Fruit fly (Drosophila melanogaster) whole organism, embryonic: ENCODE results near the gene CG14367.

Experiments used
- Atf3 ChIP-seq: fragments of 200-800 bp; sonication (Bioruptor generic); optimal IDR thresholded peaks from 3 replicates; lab custom pipeline; 2016; ENCODE audit warnings: missing biosample characterization, missing genetic modification characterization
- BEAF-32 ChIP-seq: fragments of 200-800 bp; sonication (Bioruptor generic); optimal IDR thresholded peaks from 3 replicates; lab custom pipeline; 2017; ENCODE audit warnings: missing biosample characterization, missing genetic modification characterization, mild to moderate bottlenecking, moderate library complexity, missing genetic modification reagents
- Bdp1 ChIP-seq: fragments of 200-800 bp; sonication (Bioruptor generic); optimal IDR thresholded peaks from 3 replicates; lab custom pipeline; 2016; ENCODE audit warnings: missing biosample characterization, missing genetic modification characterization
- CG1024 ChIP-seq: fragments of 200-800 bp; sonication (Bioruptor generic); IDR thresholded peaks from 2 replicates; pipeline ENCODE4 v1.3.6; 2022; ENCODE audit warnings: missing biosample characterization, missing genetic modification characterization
- CG10366 ChIP-seq: fragments of 200-800 bp; sonication (Bioruptor generic); IDR thresholded peaks from 2 replicates; pipeline ENCODE4 v1.3.6; 2022; ENCODE audit warnings: missing biosample characterization, missing genetic modification characterization
- CG12155 ChIP-seq: fragments of 200-800 bp; sonication (Bioruptor generic); optimal IDR thresholded peaks from 3 replicates; lab custom pipeline; 2016; ENCODE audit warnings: missing biosample characterization, missing genetic modification characterization
- CG12391 ChIP-seq: fragments of 200-800 bp; sonication (Bioruptor generic); optimal IDR thresholded peaks from 3 replicates; lab custom pipeline; 2018; ENCODE audit warnings: missing biosample characterization, mild to moderate bottlenecking, missing genetic modification characterization, moderate library complexity
- CG13624 ChIP-seq: fragments of 200-800 bp; sonication (Bioruptor generic); optimal IDR thresholded peaks from 2 replicates; lab custom pipeline; 2016; ENCODE audit warnings: missing biosample characterization, missing genetic modification characterization
- CG15514 ChIP-seq: fragments of 200-800 bp; sonication (Bioruptor generic); optimal IDR thresholded peaks from 3 replicates; lab custom pipeline; 2017; ENCODE audit warnings: missing biosample characterization, missing genetic modification characterization, mild to moderate bottlenecking, moderate library complexity, missing genetic modification reagents
- CG18764 ChIP-seq: fragments of 200-800 bp; sonication (Bioruptor generic); optimal IDR thresholded peaks from 3 replicates; lab custom pipeline; 2016; ENCODE audit warnings: missing biosample characterization, missing genetic modification characterization
- CG2120 ChIP-seq: fragments of 200-800 bp; sonication (Bioruptor generic); optimal IDR thresholded peaks from 3 replicates; lab custom pipeline; 2016; ENCODE audit warnings: missing biosample characterization, missing genetic modification characterization
- CG30020 ChIP-seq: fragments of 200-800 bp; optimal IDR thresholded peaks from 2 replicates; lab custom pipeline; 2019; ENCODE audit warnings: missing biosample characterization, mild to moderate bottlenecking, missing genetic modification characterization, moderate library complexity
- CG30403 ChIP-seq: fragments of 200-800 bp; sonication (Bioruptor generic); optimal IDR thresholded peaks from 3 replicates; lab custom pipeline; 2016; ENCODE audit warnings: missing biosample characterization, missing genetic modification characterization
- CG3065 ChIP-seq: fragments of 200-800 bp; sonication (Bioruptor generic); optimal IDR thresholded peaks from 2 replicates; lab custom pipeline; 2016; ENCODE audit warnings: missing biosample characterization, missing genetic modification characterization
- CG3995 ChIP-seq: fragments of 200-800 bp; sonication (Bioruptor generic); optimal IDR thresholded peaks from 3 replicates; lab custom pipeline; 2016; ENCODE audit warnings: missing biosample characterization, missing genetic modification characterization
- CG6813 ChIP-seq: fragments of 200-800 bp; sonication (Bioruptor generic); optimal IDR thresholded peaks from 2 replicates; lab custom pipeline; 2017; ENCODE audit warnings: missing biosample characterization, missing genetic modification characterization, mild to moderate bottlenecking, moderate library complexity, missing genetic modification reagents
- CG7786 ChIP-seq: fragments of 200-800 bp; sonication (Bioruptor generic); optimal IDR thresholded peaks from 2 replicates; lab custom pipeline; 2016; ENCODE audit warnings: missing biosample characterization, missing genetic modification characterization
- CG8388 ChIP-seq: fragments of 200-800 bp; sonication (Bioruptor generic); optimal IDR thresholded peaks from 2 replicates; lab custom pipeline; 2019; ENCODE audit warnings: missing biosample characterization, mild to moderate bottlenecking, missing genetic modification characterization, moderate library complexity
- CG9437 ChIP-seq: fragments of 200-800 bp; sonication (Bioruptor generic); optimal IDR thresholded peaks from 2 replicates; lab custom pipeline; 2018; ENCODE audit warnings: missing biosample characterization, mild to moderate bottlenecking, missing genetic modification characterization
- CG9817 ChIP-seq: fragments of 200-800 bp; sonication (Bioruptor generic); optimal IDR thresholded peaks from 2 replicates; lab custom pipeline; 2018; ENCODE audit warnings: missing biosample characterization, mild to moderate bottlenecking, missing genetic modification characterization, moderate library complexity
- CHES-1-like ChIP-seq: fragments of 200-800 bp; sonication (Bioruptor generic); optimal IDR thresholded peaks from 2 replicates; lab custom pipeline; 2016; ENCODE audit warnings: missing biosample characterization, missing genetic modification characterization
- CoRest ChIP-seq: fragments of 200-800 bp; sonication (Bioruptor generic); optimal IDR thresholded peaks from 3 replicates; lab custom pipeline; 2018; ENCODE audit warnings: missing biosample characterization, mild to moderate bottlenecking, missing genetic modification characterization, moderate library complexity
- D ChIP-seq, 2 experiments: fragments of 200-800 bp in 1 of 2; fragments of >200 bp in 1 of 2; sonication (Bioruptor generic) in 1 of 2; optimal IDR thresholded peaks; 2 replicates in 1 of 2; 3 replicates in 1 of 2; lab custom pipeline; 2017; ENCODE audit warnings: mild to moderate bottlenecking in 1 of 2, missing biosample characterization in 1 of 2, missing genetic modification characterization in 1 of 2, missing genetic modification reagents in 1 of 2
- D19A ChIP-seq: fragments of 200-800 bp; optimal IDR thresholded peaks from 3 replicates; lab custom pipeline; 2019; ENCODE audit warnings: missing biosample characterization, mild to moderate bottlenecking, missing genetic modification characterization, moderate library complexity
- Dad ChIP-seq: fragments of 200-800 bp; sonication (Bioruptor generic); optimal IDR thresholded peaks from 3 replicates; lab custom pipeline; 2016; ENCODE audit warnings: missing biosample characterization, missing genetic modification characterization
- Fer1 ChIP-seq: fragments of 200-800 bp; sonication (Bioruptor generic); optimal IDR thresholded peaks from 2 replicates; lab custom pipeline; 2017; ENCODE audit warnings: missing biosample characterization, mild to moderate bottlenecking, missing genetic modification characterization
- Fer2 ChIP-seq: fragments of 200-800 bp; sonication (Bioruptor generic); optimal IDR thresholded peaks from 2 replicates; lab custom pipeline; 2018; ENCODE audit warnings: missing biosample characterization, mild to moderate bottlenecking, missing genetic modification characterization, moderate library complexity
- HLH54F ChIP-seq: fragments of 200-800 bp; sonication (Bioruptor generic); optimal IDR thresholded peaks from 3 replicates; lab custom pipeline; 2016; ENCODE audit warnings: missing biosample characterization, missing genetic modification characterization
- HmgZ ChIP-seq: fragments of 200-800 bp; sonication (Bioruptor generic); optimal IDR thresholded peaks from 2 replicates; lab custom pipeline; 2018; ENCODE audit warnings: missing biosample characterization, mild to moderate bottlenecking, missing genetic modification characterization
- Jarid2 ChIP-seq: fragments of 200-800 bp; sonication (Bioruptor generic); optimal IDR thresholded peaks from 3 replicates; lab custom pipeline; 2017; ENCODE audit warnings: mild to moderate bottlenecking, missing biosample characterization, missing genetic modification reagents, missing genetic modification characterization
- MESR4 ChIP-seq: fragments of 200-800 bp; sonication (Bioruptor generic); optimal IDR thresholded peaks from 2 replicates; lab custom pipeline; 2018; ENCODE audit warnings: missing biosample characterization, mild to moderate bottlenecking, missing genetic modification characterization, moderate library complexity
- Sry-δ ChIP-seq: fragments of 200-800 bp; sonication (Bioruptor generic); optimal IDR thresholded peaks from 2 replicates; lab custom pipeline; 2016; ENCODE audit warnings: missing biosample characterization, missing genetic modification characterization
- Trl ChIP-seq, 3 experiments: fragments of >200 bp in 2 of 3; fragments of 200-800 bp in 1 of 3; sonication (Bioruptor generic) in 1 of 3; optimal IDR thresholded peaks; 2 replicates in 1 of 3; 3 replicates in 2 of 3; lab custom pipeline; 2016 to 2017; ENCODE audit warnings: missing biosample characterization in 1 of 3, missing genetic modification characterization in 1 of 3
- cato ChIP-seq: fragments of 200-800 bp; sonication (Bioruptor generic); optimal IDR thresholded peaks from 2 replicates; lab custom pipeline; 2016; ENCODE audit warnings: missing biosample characterization, missing genetic modification characterization, borderline replicate concordance
- chinmo ChIP-seq: fragments of 200-800 bp; sonication (Bioruptor generic); IDR thresholded peaks from 4 replicates; pipeline ENCODE4 v1.3.6; 2022; ENCODE audit warnings: missing biosample characterization, missing genetic modification characterization; ENCODE audit not compliant: partially characterized antibody
- dm ChIP-seq: fragments of 200-800 bp; sonication (Bioruptor generic); optimal IDR thresholded peaks from 3 replicates; lab custom pipeline; 2016; ENCODE audit warnings: missing biosample characterization, missing genetic modification characterization
- ewg ChIP-seq: fragments of 200-800 bp; sonication (Bioruptor generic); optimal IDR thresholded peaks from 3 replicates; lab custom pipeline; 2017; ENCODE audit warnings: mild to moderate bottlenecking, missing biosample characterization, missing genetic modification reagents, missing genetic modification characterization
- eyg ChIP-seq: fragments of 200-800 bp; sonication (Bioruptor generic); optimal IDR thresholded peaks from 3 replicates; lab custom pipeline; 2016; ENCODE audit warnings: missing biosample characterization, missing genetic modification characterization
- ftz-f1 ChIP-seq: fragments of 200-800 bp; sonication (Bioruptor generic); optimal IDR thresholded peaks from 2 replicates; lab custom pipeline; 2016; ENCODE audit warnings: missing biosample characterization, missing genetic modification characterization
- kah ChIP-seq: fragments of 200-800 bp; sonication (Bioruptor generic); optimal IDR thresholded peaks from 2 replicates; lab custom pipeline; 2018; ENCODE audit warnings: missing biosample characterization, mild to moderate bottlenecking, missing genetic modification characterization
- kni ChIP-seq: fragments of 200-800 bp; sonication (Bioruptor generic); optimal IDR thresholded peaks from 3 replicates; lab custom pipeline; 2017; ENCODE audit warnings: mild to moderate bottlenecking, missing biosample characterization, missing genetic modification reagents, missing genetic modification characterization
- maf-S ChIP-seq: fragments of 200-800 bp; sonication (Bioruptor generic); optimal IDR thresholded peaks from 2 replicates; lab custom pipeline; 2016; ENCODE audit warnings: missing biosample characterization, missing genetic modification characterization
- repo ChIP-seq: fragments of 200-800 bp; sonication (Bioruptor generic); optimal IDR thresholded peaks from 2 replicates; lab custom pipeline; 2016; ENCODE audit warnings: missing biosample characterization, missing genetic modification characterization
- tap ChIP-seq: fragments of 200-800 bp; optimal IDR thresholded peaks from 3 replicates; lab custom pipeline; 2019; ENCODE audit warnings: missing biosample characterization, mild to moderate bottlenecking, missing genetic modification characterization, moderate library complexity
- tgo ChIP-seq: fragments of 200-800 bp; sonication (Bioruptor generic); IDR thresholded peaks from 3 replicates; pipeline ENCODE4 v1.3.6; 2022; ENCODE audit warnings: missing biosample characterization, missing genetic modification characterization
- tin ChIP-seq: fragments of 200-800 bp; sonication (Bioruptor generic); optimal IDR thresholded peaks from 3 replicates; lab custom pipeline; 2016; ENCODE audit warnings: missing biosample characterization, missing genetic modification characterization
- yki ChIP-seq: fragments of >200 bp; optimal IDR thresholded peaks from 3 replicates; lab custom pipeline; 2018

CG14367 gene

DNA sequence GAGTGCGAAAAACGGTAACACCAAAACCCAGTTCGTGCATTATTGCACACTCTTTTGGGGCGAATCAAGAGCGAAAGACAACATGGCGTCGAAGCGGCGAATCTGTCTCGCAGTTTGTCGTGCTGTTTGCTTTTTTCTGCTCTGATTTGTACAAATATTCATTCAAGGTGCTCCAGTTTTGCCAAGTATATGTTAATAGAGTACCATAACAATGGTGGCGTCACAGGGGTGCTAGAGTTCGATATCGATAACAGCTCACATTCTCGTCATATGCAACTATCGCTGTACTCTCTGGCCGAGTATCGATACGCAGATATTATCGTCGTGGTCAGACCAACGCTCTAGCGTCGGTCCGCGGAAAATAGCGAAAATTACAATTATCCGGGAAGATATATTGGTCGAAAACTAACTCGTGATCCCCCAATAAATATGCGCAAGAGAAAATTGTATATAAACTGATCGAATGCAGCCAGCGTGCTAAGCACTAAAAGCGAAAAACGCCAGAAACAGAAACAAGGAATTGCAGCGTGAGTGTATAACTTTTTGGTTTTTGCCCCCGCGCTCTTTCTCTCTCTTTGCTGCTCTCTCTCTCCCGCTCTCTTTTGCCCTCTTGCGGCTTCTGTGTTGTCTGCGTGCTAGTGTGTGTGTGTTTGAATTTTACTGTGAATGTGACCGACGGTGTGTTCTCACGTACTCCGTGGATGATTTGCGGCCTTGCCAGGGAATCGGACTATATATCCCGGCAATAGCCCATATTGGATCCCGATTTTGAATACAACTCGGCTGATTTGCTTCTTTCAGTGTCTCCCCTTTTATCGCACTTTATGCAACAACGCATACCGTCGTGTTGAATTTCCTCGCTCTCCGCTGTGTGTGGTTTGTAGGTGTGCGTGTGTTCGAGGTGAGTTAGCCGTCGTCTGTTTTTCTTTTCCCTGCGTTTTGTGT lies 10.0 kb upstream of the CG14367 start, which contains the start of gene flfl (continued):
- peak; percentile 39 for TF ChIP-seq CG30403
- TF ChIP-seq dm, result peak; percentile 48
- TF ChIP-seq tin (GFP tag; lab: Kevin White, UChicago), result peak; percentile 3
- no peak for TF ChIP-seq Fer2 (tag; lab: Kevin White, UChicago)
- TF ChIP-seq CG9817 (tag; lab: Kevin White, UChicago), result peak; percentile 26
- TF ChIP-seq CG13624 (GFP tag; lab: Kevin White, UChicago), result peak; percentile 34
- no peak for TF ChIP-seq CG8388 (GFP tag; lab: Kevin White, UChicago)
- no peak for TF ChIP-seq CG3065 (GFP tag; lab: Kevin White, UChicago)
- peak; percentile 98 for TF ChIP-seq BEAF-32 (GFP tag; lab: Kevin White, UChicago)
- peak; percentile 3 for TF ChIP-seq eyg (GFP tag; lab: Kevin White, UChicago)
- peak; percentile 15 for TF ChIP-seq CG12391
- TF ChIP-seq Bdp1 (GFP tag; lab: Kevin White, UChicago), result peak; percentile 7
- TF ChIP-seq CHES-1-like (GFP tag; lab: Kevin White, UChicago), result no peak
- TF ChIP-seq CG12155 (GFP tag; lab: Kevin White, UChicago), result peak; percentile 18
- TF ChIP-seq kni (GFP tag; lab: Kevin White, UChicago), result peak; percentile 87
- TF ChIP-seq HmgZ (tag; lab: Kevin White, UChicago), result peak; percentile 70
- no peak for TF ChIP-seq cato
- TF ChIP-seq chinmo (GFP tag; lab: Robert Waterston, UW), result no peak
- TF ChIP-seq Trl (optimal IDR thresholded peaks at IDR 0.05; lab: Kevin White, UChicago), result peak; percentile 100
- peak; percentile 61 for TF ChIP-seq Trl (GFP tag; optimal IDR thresholded peaks at IDR 0.05; lab: Kevin White, UChicago)
- TF ChIP-seq D (optimal IDR thresholded peaks at IDR 0.05; lab: Kevin White, UChicago), result peak; percentile 26
- no peak for TF ChIP-seq D (GFP tag; optimal IDR thresholded peaks at IDR 0.05; lab: Kevin White, UChicago)
- peak; percentile 49 for TF ChIP-seq Fer1 (GFP tag; lab: Kevin White, UChicago)
- peak; percentile 31 for TF ChIP-seq Jarid2 (GFP tag; lab: Kevin White, UChicago)
- TF ChIP-seq CG18764 (GFP tag; lab: Kevin White, UChicago), result peak; percentile 35
- TF ChIP-seq Dad, result no peak
- TF ChIP-seq kah (GFP tag; lab: Kevin White, UChicago), result peak; percentile 12
- peak; percentile 35 for TF ChIP-seq CoRest (tag; lab: Kevin White, UChicago)
- peak; percentile 23 for TF ChIP-seq ftz-f1
- TF ChIP-seq Atf3 (GFP tag; lab: Kevin White, UChicago), result peak; percentile 31
- no peak for TF ChIP-seq CG1024
- peak; percentile 97 for TF ChIP-seq yki (lab: Kevin White, UChicago)
- TF ChIP-seq Sry-δ (GFP tag; lab: Kevin White, UChicago), result peak; percentile 90
- TF ChIP-seq MESR4, result peak; percentile 94
- peak; percentile 64 for TF ChIP-seq CG9437
- no peak for TF ChIP-seq CG10366
- TF ChIP-seq tap (tag; lab: Kevin White, UChicago), result no peak
- peak; percentile 11 for TF ChIP-seq HLH54F (GFP tag; lab: Kevin White, UChicago)
- peak; percentile 42 for TF ChIP-seq CG15514 (GFP tag; lab: Kevin White, UChicago)
- no peak for TF ChIP-seq repo
- TF ChIP-seq maf-S, result peak; percentile 24
- TF ChIP-seq D19A (tag; lab: Kevin White, UChicago), result peak; percentile 30
- peak; percentile 26 for TF ChIP-seq ewg (GFP tag; lab: Kevin White, UChicago)
- TF ChIP-seq CG7786 (GFP tag; lab: Kevin White, UChicago), result peak; percentile 37
- peak; percentile 30 for TF ChIP-seq CG6813
- no peak for TF ChIP-seq tgo
- peak; percentile 24 for TF ChIP-seq CG3995
- TF ChIP-seq CG2120, result peak; percentile 33
- peak; percentile 47 for TF ChIP-seq CG30020 (tag; lab: Kevin White, UChicago)
